Worm (Caenorhabditis elegans): ENCODE data around the gene C30G12.2.
A peak's percentile ranks its signal among the peaks of the same experiment; 100 is the strongest.

C30G12.2 gene

DNA sequence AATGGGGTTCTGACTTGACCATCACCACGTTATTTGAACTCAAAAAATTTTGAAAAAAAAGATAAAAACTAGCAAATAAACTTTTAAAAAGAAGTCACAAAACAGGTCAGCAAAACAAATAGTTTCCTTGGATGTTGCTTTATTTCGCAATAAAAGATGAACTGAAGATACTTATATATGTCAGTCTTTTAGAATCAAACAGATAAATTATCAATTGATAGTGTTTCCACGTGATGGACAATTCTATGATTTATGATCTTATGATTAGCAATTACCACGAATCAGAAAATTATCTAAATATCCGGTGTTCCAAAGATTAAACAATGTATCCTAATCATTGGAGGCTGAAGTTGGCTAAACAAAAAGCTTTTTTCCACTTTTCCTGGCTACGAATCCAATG, 2.5 kb upstream of the C30G12.2 start (continued):
- TF ChIP-seq unc-62 (GFP tag; optimal IDR thresholded peaks at IDR 0.05 in 1 of 2) = peak in 1 of 2 experiments; percentile 98
- TF ChIP-seq unc-62 (tag; optimal IDR thresholded peaks at IDR 0.05) = no peak
- peak; percentile 84 for TF ChIP-seq dmd-6 (GFP tag; IDR thresholded peaks at IDR 0.05)
- TF ChIP-seq mep-1 (tag; optimal IDR thresholded peaks at IDR 0.05) = no peak
- TF ChIP-seq skn-1 (tag; optimal IDR thresholded peaks at IDR 0.05) = no peak
- no peak for TF ChIP-seq hmg-1.1 (GFP tag; IDR thresholded peaks at IDR 0.05)
- TF ChIP-seq pha-4 (GFP tag; IDR thresholded peaks at IDR 0.05) = no peak
- TF ChIP-seq pha-4 (tag; optimal IDR thresholded peaks at IDR 0.05) = no peak
- no peak for TF ChIP-seq daf-16 (GFP tag; optimal IDR thresholded peaks at IDR 0.05)
- TF ChIP-seq daf-16 (tag; optimal IDR thresholded peaks at IDR 0.05) = peak; percentile 70
- no peak for TF ChIP-seq zip-11 (GFP tag; IDR thresholded peaks at IDR 0.05)
- no peak for TF ChIP-seq nhr-77 (tag; optimal IDR thresholded peaks at IDR 0.05)
- peak in 1 of 2 experiments; percentile 88 for TF ChIP-seq mdl-1 (tag; optimal IDR thresholded peaks at IDR 0.05)
- TF ChIP-seq R02D3.7 (tag; optimal IDR thresholded peaks at IDR 0.05) = no peak
- TF ChIP-seq fkh-10 (GFP tag; optimal IDR thresholded peaks at IDR 0.05) = no peak
- TF ChIP-seq F10B5.3 (tag; optimal IDR thresholded peaks at IDR 0.05) = no peak
- no peak for TF ChIP-seq ztf-7 (tag; optimal IDR thresholded peaks at IDR 0.05)
- TF ChIP-seq D1046.2 (GFP tag; IDR thresholded peaks at IDR 0.05) = no peak
- no peak for TF ChIP-seq dmd-8 (GFP tag; IDR thresholded peaks at IDR 0.05)
- no peak for TF ChIP-seq lim-7 (GFP tag; IDR thresholded peaks at IDR 0.05)
- no peak for TF ChIP-seq ceh-28 (tag; optimal IDR thresholded peaks at IDR 0.05)
- no peak for TF ChIP-seq mxl-2 (GFP tag; conservative IDR thresholded peaks at IDR 0.05)
- TF ChIP-seq nhr-11 (tag; optimal IDR thresholded peaks at IDR 0.05) = no peak

DNA sequence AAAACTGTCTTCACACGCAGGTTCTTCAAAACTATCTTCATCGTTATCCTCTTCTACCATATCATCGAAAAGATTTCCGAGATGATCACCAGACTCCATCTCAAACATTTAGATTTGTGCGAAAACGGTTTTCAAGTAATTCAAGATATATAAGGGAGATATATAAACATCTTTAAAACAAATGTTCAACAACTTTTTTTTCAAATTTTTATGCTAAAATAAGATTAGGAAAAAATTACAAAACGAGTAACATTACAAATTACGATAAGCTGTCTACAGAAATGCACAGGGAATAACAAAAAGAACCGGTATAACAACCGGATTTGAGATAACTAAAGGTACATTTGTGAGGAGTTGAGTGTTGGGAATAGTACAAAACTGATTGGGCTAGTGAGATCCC, 5.7 kb downstream of the C30G12.2 start, which contains the start of gene C30G12.6:
Gene C30G12.6 (minus strand): TSS at position 101 of the 400 bp plus-strand sequence.
- TF ChIP-seq R02D3.7 (tag; optimal IDR thresholded peaks at IDR 0.05) (no peak), dmd-6 (GFP tag; IDR thresholded peaks at IDR 0.05) (no peak), saeg-2 (GFP tag; IDR thresholded peaks at IDR 0.05) (no peak)

DNA sequence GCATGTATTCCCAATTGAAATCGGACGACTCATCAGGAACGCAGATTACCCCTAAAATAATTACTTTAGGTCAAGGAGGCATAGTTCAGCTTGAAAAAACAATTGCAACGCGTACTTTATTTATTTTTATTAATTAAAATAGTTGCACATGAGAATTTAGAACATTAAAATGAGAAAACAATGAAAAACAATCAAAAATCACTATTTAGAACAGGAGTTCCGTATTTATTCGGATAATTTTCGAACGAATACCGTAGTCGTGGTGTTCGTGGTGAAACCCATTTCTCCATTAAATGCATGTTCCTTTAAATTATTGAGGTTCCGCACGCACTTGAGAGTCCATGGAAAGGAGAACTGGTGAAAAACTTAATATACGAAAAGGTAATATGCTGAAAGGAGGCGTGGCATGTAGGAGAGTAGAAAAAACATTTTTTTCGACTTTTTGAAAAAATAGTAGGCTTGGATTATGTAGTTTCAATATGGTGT, 8.0 kb downstream of the C30G12.2 start, which contains the start of gene puf-8:
Gene puf-8 (minus strand): TSS at position 51 of the 486 bp plus-strand sequence.
- TF ChIP-seq gei-8 (GFP tag; optimal IDR thresholded peaks at IDR 0.05) (no peak), dmd-8 (GFP tag; IDR thresholded peaks at IDR 0.05) (no peak), attf-4 (tag; optimal IDR thresholded peaks at IDR 0.05) (no peak), ceh-82 (tag; optimal IDR thresholded peaks at IDR 0.05) (no peak), ztf-11 (tag; optimal IDR thresholded peaks at IDR 0.05) (no peak), egl-27 (tag; optimal IDR thresholded peaks at IDR 0.05) (no peak), nhr-42 (GFP tag; IDR thresholded peaks at IDR 0.05) (no peak), aly-2 (tag; optimal IDR thresholded peaks at IDR 0.05) (no peak), dpl-1 (GFP tag; optimal IDR thresholded peaks at IDR 0.05) (no peak), vab-7 (GFP tag; IDR thresholded peaks at IDR 0.05) (no peak), fos-1 (tag; optimal IDR thresholded peaks at IDR 0.05) (no peak), dve-1 (tag; optimal IDR thresholded peaks at IDR 0.05; ENCODE audit: insufficient read depth) (no peak), cey-2 (tag; optimal IDR thresholded peaks at IDR 0.05; ENCODE audit: borderline replicate concordance, insufficient read depth) (no peak), dmd-6 (GFP tag; IDR thresholded peaks at IDR 0.05) (no peak), nhr-111 (GFP tag; optimal IDR thresholded peaks at IDR 0.05) (no peak), duxl-1 (tag; optimal IDR thresholded peaks at IDR 0.05; ENCODE audit: poor library complexity) (no peak), egl-43 (GFP tag; IDR thresholded peaks at IDR 0.05) (no peak), lin-1 (GFP tag; IDR thresholded peaks at IDR 0.05) (no peak), unc-130 (GFP tag; optimal IDR thresholded peaks at IDR 0.05) (no peak)
